Fruit fly (Drosophila melanogaster): ENCODE results near the gene CG34279.

DNA sequence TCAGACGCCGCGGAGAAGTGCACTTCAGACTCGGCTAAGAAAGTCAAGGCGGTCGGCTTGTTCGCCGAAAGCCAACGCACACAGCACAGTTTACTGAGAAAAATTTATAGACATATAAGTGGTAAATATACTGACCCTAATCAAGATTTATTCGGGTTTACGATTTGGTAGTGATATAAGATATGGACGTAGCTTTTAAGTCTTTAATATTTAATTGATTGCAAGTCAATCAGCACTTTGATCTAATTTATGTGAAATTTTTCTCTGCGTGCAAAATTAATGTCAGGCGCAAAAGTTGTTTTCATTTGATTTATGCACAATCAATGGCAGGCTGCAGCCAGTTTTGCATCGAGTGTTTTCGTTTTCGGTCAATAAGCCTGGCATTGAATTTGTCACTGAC is 27.4 kb upstream of the CG34279 start:
- no peak for TF ChIP-seq sc (optimal IDR thresholded peaks at IDR 0.05)
- TF ChIP-seq sc (GFP tag; optimal IDR thresholded peaks at IDR 0.05), result no peak
- no peak for TF ChIP-seq CG7786 (GFP tag; optimal IDR thresholded peaks at IDR 0.05)
- TF ChIP-seq CG7963 (GFP tag; IDR thresholded peaks at IDR 0.05; ENCODE audit: partially characterized antibody), result no peak
- TF ChIP-seq CG2678 (tag; optimal IDR thresholded peaks at IDR 0.05), result no peak
- TF ChIP-seq grn (GFP tag; optimal IDR thresholded peaks at IDR 0.05), result no peak
- TF ChIP-seq pfk (GFP tag; optimal IDR thresholded peaks at IDR 0.05), result no peak
- no peak for TF ChIP-seq CG9727 (GFP tag; optimal IDR thresholded peaks at IDR 0.05)
- TF ChIP-seq CG4707 (GFP tag; optimal IDR thresholded peaks at IDR 0.05), result no peak
- no peak for TF ChIP-seq seq (GFP tag; IDR thresholded peaks at IDR 0.05)
- TF ChIP-seq cad (GFP tag; optimal IDR thresholded peaks at IDR 0.05), result no peak
- no peak for TF ChIP-seq Xrp1 (GFP tag; IDR thresholded peaks at IDR 0.05)
- no peak for TF ChIP-seq gcm2 (GFP tag; optimal IDR thresholded peaks at IDR 0.05)
- no peak for TF ChIP-seq BEAF-32 (GFP tag; optimal IDR thresholded peaks at IDR 0.05)
- no peak for TF ChIP-seq klu (GFP tag; IDR thresholded peaks at IDR 0.05)

Data from whole organism, embryonic.